Worm (Caenorhabditis elegans) whole organism, L4 larva: ENCODE data around the gene kbp-2.

Experiments used
- F37D6.2 ChIP-seq: sonication (generic microtip); optimal IDR thresholded peaks from 2 replicates; lab custom pipeline; 2016; ENCODE audit warnings: mild to moderate bottlenecking, missing genetic modification characterization, missing compliant biosample characterization
- T20F7.1 ChIP-seq: fragments of 200-800 bp; sonication (Bioruptor generic); optimal IDR thresholded peaks from 2 replicates; lab custom pipeline; 2018; ENCODE audit warnings: mild to moderate bottlenecking, missing genetic modification characterization, missing compliant biosample characterization
- Y48G9A.11 ChIP-seq: fragments of 200-800 bp; sonication (Bioruptor generic); IDR thresholded peaks from 2 replicates; pipeline ENCODE4 v1.3.6; 2022; ENCODE audit warnings: missing genetic modification reagents, missing genetic modification characterization, missing compliant biosample characterization
- aha-1 ChIP-seq: fragments of 150-350 bp; peaks from one replicate; lab custom pipeline; 2014; ENCODE audit warnings: missing biosample characterization, missing genetic modification characterization
- arid-1 ChIP-seq: fragments of 200-800 bp; sonication (Bioruptor generic); conservative IDR thresholded peaks from 2 replicates; pipeline ENCODE4 v1.3.6; 2022; ENCODE audit warnings: missing genetic modification reagents, missing genetic modification characterization, missing compliant biosample characterization
- ceh-44 ChIP-seq: fragments of 200-800 bp; sonication (Bioruptor generic); IDR thresholded peaks from 2 replicates; pipeline ENCODE4 v1.3.6; 2022; ENCODE audit warnings: missing genetic modification reagents, missing genetic modification characterization, missing compliant biosample characterization
- ceh-82 ChIP-seq: sonication (generic microtip); optimal IDR thresholded peaks from 2 replicates; lab custom pipeline; 2017; ENCODE audit warnings: missing biosample characterization, missing genetic modification characterization
- ces-1 ChIP-seq: fragments of 150-350 bp; sonication (generic microtip); optimal IDR thresholded peaks from 4 replicates; lab custom pipeline; 2014; ENCODE audit warnings: missing biosample characterization, missing genetic modification reagents, missing genetic modification characterization
- daf-12 ChIP-seq: fragments of 150-350 bp; optimal IDR thresholded peaks from 2 replicates; lab custom pipeline; 2014; ENCODE audit warnings: missing biosample characterization, missing genetic modification reagents, missing genetic modification characterization
- dpl-1 ChIP-seq: fragments of 150-350 bp; optimal IDR thresholded peaks from 2 replicates; lab custom pipeline; 2014; ENCODE audit warnings: missing biosample characterization, missing genetic modification reagents, missing genetic modification characterization
- gei-8 ChIP-seq: fragments of 200-800 bp; sonication (Bioruptor generic); optimal IDR thresholded peaks from 2 replicates; lab custom pipeline; 2018; ENCODE audit warnings: mild to moderate bottlenecking, missing genetic modification characterization, missing compliant biosample characterization
- lin-15B ChIP-seq: fragments of 150-350 bp; sonication (generic microtip); optimal IDR thresholded peaks from 3 replicates; lab custom pipeline; 2014; ENCODE audit warnings: missing biosample characterization, missing genetic modification characterization
- lin-29 ChIP-seq: fragments of 200-800 bp; sonication (Bioruptor generic); IDR thresholded peaks from 2 replicates; pipeline ENCODE4 v1.3.6; 2022; ENCODE audit warnings: missing genetic modification reagents, missing genetic modification characterization, missing compliant biosample characterization
- lin-39 ChIP-seq: fragments of 150-350 bp; optimal IDR thresholded peaks from 2 replicates; lab custom pipeline; 2014; ENCODE audit warnings: missing biosample characterization, missing genetic modification reagents, missing genetic modification characterization
- lsy-2 ChIP-seq, 2 experiments: fragments of 150-350 bp in 1 of 2; sonication (generic microtip) in 1 of 2; optimal IDR thresholded peaks; 2 replicates each; lab custom pipeline; 2014 to 2017; ENCODE audit warnings: missing biosample characterization in 2 of 2, missing genetic modification characterization in 2 of 2
- mep-1 ChIP-seq: fragments of 150-350 bp; sonication (generic microtip); optimal IDR thresholded peaks from 3 replicates; lab custom pipeline; 2014; ENCODE audit warnings: missing biosample characterization, missing genetic modification characterization
- mes-2 ChIP-seq: sonication (generic microtip); optimal IDR thresholded peaks from 2 replicates; lab custom pipeline; 2016; ENCODE audit warnings: missing genotype, mild to moderate bottlenecking, missing genetic modification characterization, missing compliant biosample characterization; ENCODE audit not compliant: poor library complexity, severe bottlenecking
- mxl-3 ChIP-seq: fragments of 200-800 bp; sonication (Bioruptor generic); optimal IDR thresholded peaks from 2 replicates; lab custom pipeline; 2018; ENCODE audit warnings: mild to moderate bottlenecking, missing genetic modification characterization, missing compliant biosample characterization
- nhr-102 ChIP-seq: sonication (generic microtip); optimal IDR thresholded peaks from 2 replicates; lab custom pipeline; 2016; ENCODE audit warnings: mild to moderate bottlenecking, missing genetic modification characterization, moderate library complexity, missing compliant biosample characterization
- nhr-237 ChIP-seq: sonication (generic microtip); optimal IDR thresholded peaks from 2 replicates; lab custom pipeline; 2017; ENCODE audit warnings: missing biosample characterization, missing genetic modification characterization
- nhr-25 ChIP-seq: sonication (generic microtip); optimal IDR thresholded peaks from 2 replicates; lab custom pipeline; 2017; ENCODE audit warnings: missing genetic modification characterization, mild to moderate bottlenecking, missing compliant biosample characterization, antibody characterized with exemption, moderate library complexity, borderline replicate concordance; ENCODE audit not compliant: insufficient read depth
- nhr-41 ChIP-seq: fragments of 200-800 bp; sonication (Bioruptor generic); IDR thresholded peaks from 2 replicates; pipeline ENCODE4 v1.3.6; 2022; ENCODE audit warnings: missing genetic modification reagents, missing genetic modification characterization, missing compliant biosample characterization
- nhr-48 ChIP-seq: sonication (generic microtip); optimal IDR thresholded peaks from 2 replicates; lab custom pipeline; 2016; ENCODE audit warnings: mild to moderate bottlenecking, missing genetic modification characterization, missing compliant biosample characterization
- pqm-1 ChIP-seq: sonication (generic microtip); optimal IDR thresholded peaks from 2 replicates; lab custom pipeline; 2017; ENCODE audit warnings: missing biosample characterization, missing genetic modification characterization
- set-16 ChIP-seq: fragments of 200-800 bp; sonication (Bioruptor generic); IDR thresholded peaks from 2 replicates; pipeline ENCODE4 v1.3.6; 2022; ENCODE audit warnings: missing genetic modification reagents, missing genetic modification characterization, missing compliant biosample characterization
- skn-1 ChIP-seq: fragments of 150-350 bp; optimal IDR thresholded peaks from 2 replicates; lab custom pipeline; 2014; ENCODE audit warnings: missing biosample characterization, missing genetic modification characterization
- snpc-1.2 ChIP-seq: fragments of 200-800 bp; sonication (Bioruptor generic); IDR thresholded peaks from 2 replicates; pipeline ENCODE4 v1.3.6; 2022; ENCODE audit warnings: missing genetic modification reagents, missing genetic modification characterization, missing compliant biosample characterization
- snpc-4 ChIP-seq: fragments of 150-350 bp; optimal IDR thresholded peaks from 2 replicates; lab custom pipeline; 2014; ENCODE audit warnings: missing biosample characterization, missing genetic modification characterization
- tag-97 ChIP-seq: fragments of 200-800 bp; sonication (Bioruptor generic); IDR thresholded peaks from 2 replicates; pipeline ENCODE4 v1.3.6; 2022; ENCODE audit warnings: missing genetic modification characterization, missing compliant biosample characterization
- unc-39 ChIP-seq: sonication (generic microtip); optimal IDR thresholded peaks from 2 replicates; lab custom pipeline; 2017; ENCODE audit warnings: missing biosample characterization, missing genetic modification characterization
- unc-62 ChIP-seq, 3 experiments: fragments of 150-350 bp in 1 of 3; sonication (generic microtip); optimal IDR thresholded peaks in 2 of 3; peaks in 1 of 3; 1 replicate in 1 of 3; 2 replicates in 2 of 3; lab custom pipeline; 2014 to 2017; ENCODE audit warnings: missing biosample characterization in 3 of 3, missing genetic modification characterization in 3 of 3, missing genetic modification reagents in 3 of 3, missing genotype in 1 of 3
- zag-1 ChIP-seq: fragments of 150-350 bp; optimal IDR thresholded peaks from 2 replicates; lab custom pipeline; 2014; ENCODE audit warnings: missing biosample characterization, missing genetic modification characterization
- zfp-2 ChIP-seq: sonication (generic microtip); optimal IDR thresholded peaks from 2 replicates; lab custom pipeline; 2016; ENCODE audit warnings: mild to moderate bottlenecking, missing genetic modification characterization, missing compliant biosample characterization
- zfp-3 ChIP-seq: fragments of 200-800 bp; sonication (Bioruptor generic); conservative IDR thresholded peaks from 2 replicates; pipeline ENCODE4 v1.3.6; 2022; ENCODE audit warnings: missing genetic modification reagents, missing genetic modification characterization, missing compliant biosample characterization

kbp-2 gene

ce11 chrIII:4939267-4939666, 35.6 kb upstream of the kbp-2 start, which contains the start of gene rpb-2:
TSS of gene rpb-2 (plus strand) at chrIII:4939567.
- no peak for TF ChIP-seq ceh-82 (tag; lab: Kevin White, UChicago)
- TF ChIP-seq snpc-4 (tag; lab: Kevin White, UChicago) = no peak
- no peak for TF ChIP-seq pqm-1
- no peak for TF ChIP-seq set-16
- TF ChIP-seq zfp-2 (tag; lab: Kevin White, UChicago) = no peak
- no peak for TF ChIP-seq nhr-41 (GFP tag; lab: Robert Waterston, UW)
- no peak for TF ChIP-seq nhr-25 (tag; lab: Kevin White, UChicago)
- TF ChIP-seq lin-29 (GFP tag; lab: Robert Waterston, UW) = no peak
- no peak for TF ChIP-seq F37D6.2 (tag; lab: Kevin White, UChicago)
- TF ChIP-seq lin-15B (tag; lab: Kevin White, UChicago) = no peak
- no peak for TF ChIP-seq nhr-237 (tag; lab: Kevin White, UChicago)
- no peak for TF ChIP-seq mep-1 (tag; lab: Kevin White, UChicago)
- TF ChIP-seq, all 104 proteins: peak for 0

- TF ChIP-seq aha-1 (tag; lab: Kevin White, UChicago) (peak; percentile 72), unc-39 (tag; lab: Kevin White, UChicago) (no peak)
Measured at ce11 chrIII:4937022-4937421, 33.3 kb upstream of the kbp-2 start, which contains the start of gene fsn-1. TSS of gene fsn-1 (plus strand) at chrIII:4937322.

ce11 chrIII:4934896-4935628, 31.4 kb upstream of the kbp-2 start, which contains the start of gene mrps-18C:
TSS of gene mrps-18C (plus strand) at chrIII:4935578.
- TF ChIP-seq dpl-1 = peak; percentile 40
- no peak for TF ChIP-seq ces-1 (GFP tag; lab: Kevin White, UChicago)
- no peak for TF ChIP-seq nhr-102 (tag; lab: Kevin White, UChicago)
- peak; percentile 60; the same call in 1 of the 2 replicates for TF ChIP-seq Y48G9A.11 (GFP tag; lab: Robert Waterston, UW)
- TF ChIP-seq T20F7.1 (GFP tag; lab: Kevin White, UChicago) = peak; percentile 93
- peak; percentile 73 for TF ChIP-seq aha-1 (tag; lab: Kevin White, UChicago)
- no peak for TF ChIP-seq mxl-3 (GFP tag; lab: Kevin White, UChicago)
- TF ChIP-seq lsy-2 (tag; optimal IDR thresholded peaks at IDR 0.05; lab: Kevin White, UChicago) = peak in 1 of 2 experiments; percentile 52
- TF ChIP-seq nhr-48 (tag; lab: Kevin White, UChicago) = no peak
- TF ChIP-seq mes-2 (tag; lab: Kevin White, UChicago) = peak; percentile 59
- TF ChIP-seq unc-62 (GFP tag; optimal IDR thresholded peaks at IDR 0.05 in 1 of 2; lab: Kevin White, UChicago) = peak in 1 of 2 experiments; percentile 28
- no peak for TF ChIP-seq unc-62 (tag; optimal IDR thresholded peaks at IDR 0.05; lab: Kevin White, UChicago)
- TF ChIP-seq skn-1 (tag; lab: Kevin White, UChicago) = no peak

ce11 chrIII:4932203-4932699, 28.6 kb upstream of the kbp-2 start, which contains the start of the genes C26E6.12 and eri-9:
TSS of gene C26E6.12 (minus strand) at chrIII:4932253.
TSS of gene eri-9 (plus strand) at chrIII:4932450.
- no peak for TF ChIP-seq set-16
- TF ChIP-seq lin-39 = no peak
- TF ChIP-seq nhr-41 (GFP tag; lab: Robert Waterston, UW) = no peak
- no peak for TF ChIP-seq zfp-3 (GFP tag; lab: Robert Waterston, UW)
- TF ChIP-seq lsy-2 (tag; optimal IDR thresholded peaks at IDR 0.05; lab: Kevin White, UChicago) = no peak
- TF ChIP-seq zag-1 (tag; lab: Kevin White, UChicago) = no peak
- TF ChIP-seq lin-15B (tag; lab: Kevin White, UChicago) = no peak
- no peak for TF ChIP-seq skn-1 (tag; lab: Kevin White, UChicago)
- TF ChIP-seq snpc-4 (tag; lab: Kevin White, UChicago) = no peak
- TF ChIP-seq arid-1 (GFP tag; lab: Robert Waterston, UW) = no peak
- no peak for TF ChIP-seq gei-8
- TF ChIP-seq tag-97 (GFP tag; lab: Robert Waterston, UW) = no peak
- TF ChIP-seq ceh-44 = no peak
- TF ChIP-seq nhr-102 (tag; lab: Kevin White, UChicago) = no peak
- TF ChIP-seq snpc-1.2 (GFP tag; lab: Robert Waterston, UW) = no peak
- no peak for TF ChIP-seq daf-12
